Worm (Caenorhabditis elegans) whole organism, L2 larva: ENCODE measurements around the gene sng-1.

Source experiments
- F13H6.1 ChIP-seq: sonication (generic microtip); optimal IDR thresholded peaks from 2 replicates; lab custom pipeline; 2016; ENCODE audit warnings: missing genetic modification characterization, missing compliant biosample characterization
- ceh-82 ChIP-seq: fragments of 150-350 bp; optimal IDR thresholded peaks from 2 replicates; lab custom pipeline; 2014; ENCODE audit warnings: missing biosample characterization, missing genetic modification characterization
- fos-1 ChIP-seq: fragments of 150-350 bp; optimal IDR thresholded peaks from 2 replicates; lab custom pipeline; 2014; ENCODE audit warnings: missing biosample characterization, missing genetic modification characterization
- peb-1 ChIP-seq: fragments of 150-350 bp; optimal IDR thresholded peaks from 2 replicates; lab custom pipeline; 2014; ENCODE audit warnings: missing biosample characterization, missing genetic modification characterization

- TF ChIP-seq F13H6.1 = peak; percentile 29
- TF ChIP-seq ceh-82 (tag; lab: Kevin White, UChicago) = no peak
- TF ChIP-seq fos-1 (tag; lab: Kevin White, UChicago) = no peak
- TF ChIP-seq peb-1 (tag; lab: Kevin White, UChicago) = no peak
Measured at ce11 chrX:7326967-7327651, at the start of gene sng-1.
